Fruit fly (Drosophila melanogaster): Measurements from ENCODE around the gene trbd.

- TF ChIP-seq rgr (GFP tag; optimal IDR thresholded peaks at IDR 0.05) (no peak), dl (GFP tag; optimal IDR thresholded peaks at IDR 0.05; ENCODE audit: insufficient read depth in 1 of 2, partially characterized antibody in 2 of 2) (no peak)
These were observed 10.3 kb downstream of the trbd start for dm6 chr3R:9700513-9700912.

Measured in whole organism, wandering third instar larva.